Worm (Caenorhabditis elegans) whole organism, early embryonic: ENCODE measurements around the gene nspg-6.

ENCODE experiments used
- B0310.2 ChIP-seq: sonication (generic microtip); optimal IDR thresholded peaks from 2 replicates; lab custom pipeline; 2016; ENCODE audit warnings: mild to moderate bottlenecking, missing genetic modification characterization, missing compliant biosample characterization
- pes-1 ChIP-seq: fragments of 200-800 bp; sonication (Bioruptor generic); IDR thresholded peaks from 2 replicates; pipeline ENCODE4 v1.3.6; 2022; ENCODE audit warnings: missing genetic modification reagents, missing genetic modification characterization, missing compliant biosample characterization
- sea-1 ChIP-seq: fragments of 200-800 bp; sonication (Bioruptor generic); conservative IDR thresholded peaks from 2 replicates; pipeline ENCODE4 v1.3.6; 2022; ENCODE audit warnings: missing genetic modification characterization, missing compliant biosample characterization

- no peak for TF ChIP-seq B0310.2 (tag; lab: Kevin White, UChicago)
- TF ChIP-seq pes-1 (GFP tag; lab: Robert Waterston, UW) = no peak
- TF ChIP-seq sea-1 (GFP tag; lab: Robert Waterston, UW) = no peak
Measured at ce11 chrIII:7308600-7309109, 6.1 kb downstream of the nspg-6 start, which contains the start of gene acbp-4.
